Worm (Caenorhabditis elegans) whole organism, early embryonic: ENCODE data around the gene frpr-2.
A peak's percentile ranks its signal among the peaks of the same experiment; 100 is the strongest.

Experiments
- B0310.2 ChIP-seq: sonication (generic microtip); optimal IDR thresholded peaks from 2 replicates; lab custom pipeline; 2016; ENCODE audit warnings: mild to moderate bottlenecking, missing genetic modification characterization, missing compliant biosample characterization
- F13C5.2 ChIP-seq: sonication (generic microtip); optimal IDR thresholded peaks from 2 replicates; lab custom pipeline; 2017; ENCODE audit warnings: mild to moderate bottlenecking, missing genetic modification characterization, inconsistent platforms, missing compliant biosample characterization
- aly-1 ChIP-seq: sonication (generic microtip); optimal IDR thresholded peaks from 2 replicates; lab custom pipeline; 2016; ENCODE audit warnings: missing genetic modification characterization, missing compliant biosample characterization
- ama-1 ChIP-seq: fragments of 150-350 bp; optimal IDR thresholded peaks from 2 replicates; lab custom pipeline; 2014
- ceh-13 ChIP-seq: fragments of 200-800 bp; sonication (Bioruptor generic); optimal IDR thresholded peaks from 2 replicates; lab custom pipeline; 2018; ENCODE audit warnings: mild to moderate bottlenecking, missing genetic modification characterization, missing compliant biosample characterization
- ceh-36 ChIP-seq: sonication (generic microtip); optimal IDR thresholded peaks from 2 replicates; lab custom pipeline; 2016; ENCODE audit warnings: missing genetic modification characterization, inconsistent platforms, missing compliant biosample characterization
- ets-7 ChIP-seq: sonication (generic microtip); optimal IDR thresholded peaks from 2 replicates; lab custom pipeline; 2016; ENCODE audit warnings: missing genotype, missing genetic modification characterization, missing compliant biosample characterization
- flt-1 ChIP-seq: fragments of 200-800 bp; sonication (Bioruptor generic); IDR thresholded peaks from 2 replicates; pipeline ENCODE4 v1.3.6; 2022; ENCODE audit warnings: missing genetic modification characterization, missing compliant biosample characterization
- hmbx-1 ChIP-seq: sonication (generic microtip); optimal IDR thresholded peaks from 2 replicates; lab custom pipeline; 2016; ENCODE audit warnings: mild to moderate bottlenecking, missing genetic modification characterization, missing compliant biosample characterization
- hmg-4 ChIP-seq: fragments of 200-800 bp; sonication (Bioruptor generic); optimal IDR thresholded peaks from 2 replicates; lab custom pipeline; 2018; ENCODE audit warnings: mild to moderate bottlenecking, missing genetic modification characterization, missing compliant biosample characterization
- hnd-1 ChIP-seq: sonication (generic microtip); optimal IDR thresholded peaks from 2 replicates; lab custom pipeline; 2016; ENCODE audit warnings: missing genetic modification characterization, missing compliant biosample characterization
- pes-1 ChIP-seq: fragments of 200-800 bp; sonication (Bioruptor generic); IDR thresholded peaks from 2 replicates; pipeline ENCODE4 v1.3.6; 2022; ENCODE audit warnings: missing genetic modification reagents, missing genetic modification characterization, missing compliant biosample characterization
- scrt-1 ChIP-seq: fragments of 200-800 bp; sonication (Bioruptor generic); IDR thresholded peaks from 2 replicates; pipeline ENCODE4 v1.3.6; 2022; ENCODE audit warnings: missing genetic modification characterization, missing compliant biosample characterization
- sea-1 ChIP-seq: fragments of 200-800 bp; sonication (Bioruptor generic); conservative IDR thresholded peaks from 2 replicates; pipeline ENCODE4 v1.3.6; 2022; ENCODE audit warnings: missing genetic modification characterization, missing compliant biosample characterization
- tbx-11 ChIP-seq: fragments of 200-800 bp; sonication (Bioruptor generic); IDR thresholded peaks from 2 replicates; pipeline ENCODE4 v1.3.6; 2022; ENCODE audit warnings: missing genetic modification characterization, missing compliant biosample characterization
- tbx-37 ChIP-seq: fragments of 200-800 bp; sonication (Bioruptor generic); conservative IDR thresholded peaks from 2 replicates; pipeline ENCODE4 v1.3.6; 2022; ENCODE audit warnings: missing genetic modification reagents, missing genetic modification characterization, missing compliant biosample characterization
- tra-4 ChIP-seq: sonication (generic microtip); optimal IDR thresholded peaks from 2 replicates; lab custom pipeline; 2017; ENCODE audit warnings: missing genetic modification characterization, missing compliant biosample characterization

frpr-2 gene

DNA sequence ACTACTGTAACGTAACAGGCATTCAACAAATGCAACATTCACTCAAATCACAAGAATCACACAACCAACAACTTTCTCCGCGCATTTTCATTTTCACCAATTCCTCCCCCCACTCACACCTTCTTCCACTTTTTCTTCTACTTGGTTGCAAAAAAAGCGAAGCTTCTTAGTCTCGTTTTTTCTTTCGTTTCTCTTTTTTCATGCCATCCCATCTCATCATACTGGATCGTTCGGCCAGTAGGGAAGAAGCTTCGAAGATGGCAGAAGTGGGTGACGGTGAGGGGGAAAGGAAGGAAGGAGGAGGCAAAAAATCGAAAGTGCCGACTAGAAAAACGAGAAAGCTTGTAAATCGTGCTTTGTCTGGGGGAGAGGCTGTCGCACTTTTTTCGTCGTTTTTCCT lies 37.8 kb downstream of the frpr-2 start:
- TF ChIP-seq hmg-4 (GFP tag; lab: Kevin White, UChicago) (no peak), hnd-1 (tag; lab: Kevin White, UChicago) (no peak)

DNA sequence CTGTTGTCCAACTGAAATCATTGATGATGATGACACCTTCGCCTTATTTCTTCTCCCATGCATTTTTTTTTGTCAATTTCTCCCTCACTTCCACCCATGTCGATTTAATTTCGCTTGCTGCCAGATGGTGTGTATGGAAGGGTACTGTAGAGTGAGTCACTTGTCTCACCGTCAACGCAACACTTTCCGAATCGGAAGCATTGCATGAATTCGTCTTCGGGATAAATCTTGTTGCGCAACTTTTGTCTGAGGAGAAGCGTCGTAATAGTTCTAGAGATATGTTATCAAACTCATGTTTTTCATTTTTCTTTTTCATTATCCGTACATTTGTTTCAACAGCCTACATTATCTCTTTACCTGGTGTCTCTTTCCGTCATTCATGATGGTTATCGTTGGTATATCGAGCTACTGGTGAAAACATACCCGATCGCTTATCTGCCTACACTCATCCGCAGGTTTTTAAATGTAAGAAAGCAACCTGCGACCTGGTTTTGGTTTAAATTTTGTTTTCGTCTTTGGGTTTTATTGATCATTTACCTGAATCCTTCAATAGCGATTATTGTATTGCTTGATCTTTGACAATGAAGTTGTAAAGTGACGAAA lies 39.3 kb downstream of the frpr-2 start:
- TF ChIP-seq tra-4 (tag; lab: Kevin White, UChicago) (no peak), ama-1 (lab: Kevin White, UChicago) (no peak), hmg-4 (GFP tag; lab: Kevin White, UChicago) (no peak), ceh-13 (GFP tag; lab: Kevin White, UChicago) (no peak), hnd-1 (tag; lab: Kevin White, UChicago) (no peak), B0310.2 (no peak), scrt-1 (GFP tag; lab: Robert Waterston, UW) (no peak), pes-1 (GFP tag; lab: Robert Waterston, UW) (no peak), ceh-36 (tag; lab: Kevin White, UChicago) (no peak), hmbx-1 (tag; lab: Kevin White, UChicago) (no peak), ets-7 (tag; lab: Kevin White, UChicago) (no peak), flt-1 (GFP tag; lab: Robert Waterston, UW) (no peak), F13C5.2 (no peak), aly-1 (tag; lab: Kevin White, UChicago) (no peak)

DNA sequence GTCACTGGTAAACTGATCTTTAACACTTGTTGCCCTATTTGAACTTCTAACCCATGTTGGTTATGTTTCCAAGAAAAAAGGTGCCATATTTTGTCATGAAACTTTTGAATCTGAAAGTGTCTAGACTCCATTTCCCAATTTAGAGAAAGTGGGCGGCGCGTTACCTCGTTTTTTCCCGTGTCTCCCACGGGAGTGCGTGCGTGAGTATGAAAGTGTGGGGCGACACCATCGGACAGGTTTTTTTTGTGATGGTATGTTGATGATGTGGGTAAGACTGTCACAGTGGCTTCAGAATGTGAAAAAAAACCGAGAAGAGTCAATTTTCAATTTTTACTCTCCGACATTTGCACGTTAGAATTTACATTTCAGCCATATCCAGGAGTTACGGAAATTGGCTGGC lies 40.5 kb downstream of the frpr-2 start:
- TF ChIP-seq tbx-37 (GFP tag; lab: Robert Waterston, UW) (no peak), tra-4 (tag; lab: Kevin White, UChicago) (no peak), sea-1 (no peak), ama-1 (lab: Kevin White, UChicago) (no peak)

DNA sequence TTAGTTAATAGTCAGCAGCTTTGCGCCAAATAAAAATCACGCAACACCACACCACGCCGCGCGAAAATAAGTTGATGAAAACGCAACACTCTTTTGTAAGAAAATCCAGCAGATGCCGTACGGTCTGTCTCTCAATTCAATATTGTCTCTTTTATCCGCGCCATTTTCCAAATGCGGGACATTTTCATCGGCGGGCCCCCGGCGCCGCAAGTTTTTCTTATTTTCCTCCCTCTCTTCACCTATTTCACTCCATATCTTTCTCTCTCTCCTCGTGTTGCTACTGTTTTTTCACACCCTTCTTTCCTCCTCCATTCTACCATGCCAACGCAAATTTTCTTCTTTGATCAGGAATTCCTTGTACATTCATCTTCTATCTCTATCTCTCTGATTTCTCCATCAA lies 41.1 kb downstream of the frpr-2 start:
- TF ChIP-seq ets-7 (tag; lab: Kevin White, UChicago) = no peak
- no peak for TF ChIP-seq pes-1 (GFP tag; lab: Robert Waterston, UW)
- no peak for TF ChIP-seq tbx-37 (GFP tag; lab: Robert Waterston, UW)
- TF ChIP-seq hmbx-1 (tag; lab: Kevin White, UChicago) = no peak
- TF ChIP-seq aly-1 (tag; lab: Kevin White, UChicago) = no peak
- TF ChIP-seq ceh-13 (GFP tag; lab: Kevin White, UChicago) = no peak
- no peak for TF ChIP-seq ama-1 (lab: Kevin White, UChicago)
- TF ChIP-seq F13C5.2 = no peak
- no peak for TF ChIP-seq tbx-11 (GFP tag; lab: Robert Waterston, UW)
- TF ChIP-seq tra-4 (tag; lab: Kevin White, UChicago) = no peak
- no peak for TF ChIP-seq B0310.2

DNA sequence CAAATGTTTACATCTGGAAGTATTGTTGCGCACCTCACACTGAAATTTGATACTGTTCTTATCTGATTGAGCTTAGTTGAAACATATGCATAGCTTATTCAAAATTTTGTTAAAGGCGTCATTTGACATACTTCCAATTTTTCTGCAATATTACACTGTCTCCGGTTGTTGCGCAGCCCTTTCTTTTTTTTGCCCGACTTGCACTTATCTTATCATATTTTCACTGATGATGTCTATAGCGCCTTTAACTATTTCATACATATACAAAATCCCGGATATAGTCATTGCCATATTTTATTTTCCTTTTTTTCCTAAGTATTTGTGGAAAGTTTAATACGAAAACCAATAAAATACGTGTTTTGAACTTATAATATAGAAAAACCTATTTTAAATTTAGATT lies 41.5 kb downstream of the frpr-2 start:
- TF ChIP-seq sea-1 = no peak
- TF ChIP-seq flt-1 (GFP tag; lab: Robert Waterston, UW) = no peak
- TF ChIP-seq tbx-11 (GFP tag; lab: Robert Waterston, UW) = no peak
- no peak for TF ChIP-seq hmbx-1 (tag; lab: Kevin White, UChicago)
- no peak for TF ChIP-seq tra-4 (tag; lab: Kevin White, UChicago)
- TF ChIP-seq ets-7 (tag; lab: Kevin White, UChicago) = no peak

DNA sequence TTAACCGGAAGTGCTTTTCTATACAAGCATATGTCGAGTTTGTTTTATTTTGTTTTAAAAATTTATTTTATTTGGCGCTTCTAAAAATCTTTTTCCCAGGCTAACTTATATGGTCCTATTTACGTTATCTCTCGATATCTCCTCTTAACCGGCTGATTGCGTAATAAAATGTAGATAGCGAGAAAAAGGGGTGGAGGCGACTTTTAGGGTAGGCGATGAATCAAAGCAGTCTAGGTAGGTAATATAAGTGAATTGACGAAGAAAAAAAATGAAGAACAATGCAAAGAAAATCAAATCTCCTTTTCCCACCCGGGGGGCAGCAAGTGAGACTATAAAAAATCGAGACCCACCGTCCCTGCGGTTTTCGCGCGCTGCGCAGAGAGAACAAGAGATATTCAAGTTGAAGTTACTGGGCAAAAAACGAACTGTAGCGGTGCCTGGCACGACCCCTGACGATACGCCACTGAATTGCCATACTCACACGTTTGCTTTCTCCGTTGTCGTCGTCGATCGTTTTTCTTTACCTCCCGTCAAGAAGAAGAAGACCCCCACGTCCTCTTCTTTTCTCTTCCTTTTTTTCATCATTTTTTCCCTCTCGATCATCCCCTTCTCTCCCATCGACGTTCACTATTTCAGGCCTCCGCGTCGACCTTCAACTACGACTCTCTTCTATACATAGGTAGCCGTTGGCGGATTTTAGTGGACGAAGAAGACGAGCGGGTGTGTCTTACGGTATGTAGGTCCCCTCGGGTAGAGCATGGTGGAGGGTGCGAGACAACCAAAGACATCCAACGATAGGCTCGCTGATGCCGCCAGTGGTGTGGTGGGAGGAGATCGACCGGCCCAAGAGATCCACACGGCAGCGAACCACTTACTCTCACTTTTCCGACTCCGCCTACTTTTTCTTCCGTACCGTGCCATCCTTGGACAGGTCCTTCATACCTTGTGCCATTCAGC lies 42.9 kb downstream of the frpr-2 start, which contains the start of gene nhr-25:
Gene nhr-25 (plus strand): TSS at position 637 of the 957 bp plus-strand sequence.
- no peak for TF ChIP-seq tbx-11 (GFP tag; lab: Robert Waterston, UW)
- peak; percentile 39 for TF ChIP-seq hmg-4 (GFP tag; lab: Kevin White, UChicago)
- no peak for TF ChIP-seq tra-4 (tag; lab: Kevin White, UChicago)
- TF ChIP-seq aly-1 (tag; lab: Kevin White, UChicago) = no peak
- TF ChIP-seq B0310.2 = no peak
- TF ChIP-seq ets-7 (tag; lab: Kevin White, UChicago) = peak; percentile 25
- 0 out of 2 replicates have a peak, but pooled peaks have one; percentile 6 for TF ChIP-seq flt-1 (GFP tag; lab: Robert Waterston, UW)

DNA sequence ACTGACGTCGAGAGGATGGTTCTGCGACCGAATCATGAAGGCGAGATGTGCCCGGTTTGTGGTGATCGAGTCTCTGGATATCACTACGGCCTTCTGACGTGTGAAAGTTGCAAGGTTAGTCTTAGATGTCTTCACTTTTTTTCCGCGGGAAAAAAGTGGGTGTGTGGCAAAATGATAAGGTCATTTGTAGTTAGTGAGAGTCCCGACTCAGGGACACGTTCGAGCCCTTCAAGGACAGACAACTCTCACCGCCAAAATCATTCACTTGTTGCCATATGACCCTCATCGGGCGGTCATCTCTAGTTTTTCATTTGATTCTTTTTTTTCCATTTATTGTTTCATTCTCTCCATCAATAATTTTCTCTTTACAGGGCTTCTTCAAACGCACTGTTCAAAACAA lies 43.6 kb downstream of the frpr-2 start:
- TF ChIP-seq sea-1 (no peak), B0310.2 (no peak), ets-7 (tag; lab: Kevin White, UChicago) (no peak), hnd-1 (tag; lab: Kevin White, UChicago) (no peak), pes-1 (GFP tag; lab: Robert Waterston, UW) (no peak), ama-1 (lab: Kevin White, UChicago) (no peak), flt-1 (GFP tag; lab: Robert Waterston, UW) (no peak), tra-4 (tag; lab: Kevin White, UChicago) (no peak), scrt-1 (GFP tag; lab: Robert Waterston, UW) (no peak), hmbx-1 (tag; lab: Kevin White, UChicago) (no peak), ceh-13 (GFP tag; lab: Kevin White, UChicago) (no peak)
